Worm (Caenorhabditis elegans) whole organism, midembryonic: ENCODE measurements around the gene rol-8.

Source experiments
- T22C8.4 ChIP-seq: fragments of 200-800 bp; sonication (Bioruptor generic); IDR thresholded peaks from 2 replicates; pipeline ENCODE4 v1.3.6; 2022; ENCODE audit warnings: missing genetic modification characterization, missing compliant biosample characterization
- flt-1 ChIP-seq: fragments of 200-800 bp; sonication (Bioruptor generic); IDR thresholded peaks from 2 replicates; pipeline ENCODE4 v1.3.6; 2022; ENCODE audit warnings: missing genetic modification characterization, missing compliant biosample characterization
- klf-2 ChIP-seq: fragments of 200-800 bp; sonication (Bioruptor generic); conservative IDR thresholded peaks from 2 replicates; pipeline ENCODE4 v1.3.6; 2022; ENCODE audit warnings: missing genetic modification reagents, missing genetic modification characterization, missing compliant biosample characterization
- ztf-29 ChIP-seq: fragments of 200-800 bp; sonication (Bioruptor generic); IDR thresholded peaks from 2 replicates; pipeline ENCODE4 v1.3.6; 2022; ENCODE audit warnings: missing genetic modification reagents, missing genetic modification characterization, missing compliant biosample characterization

DNA sequence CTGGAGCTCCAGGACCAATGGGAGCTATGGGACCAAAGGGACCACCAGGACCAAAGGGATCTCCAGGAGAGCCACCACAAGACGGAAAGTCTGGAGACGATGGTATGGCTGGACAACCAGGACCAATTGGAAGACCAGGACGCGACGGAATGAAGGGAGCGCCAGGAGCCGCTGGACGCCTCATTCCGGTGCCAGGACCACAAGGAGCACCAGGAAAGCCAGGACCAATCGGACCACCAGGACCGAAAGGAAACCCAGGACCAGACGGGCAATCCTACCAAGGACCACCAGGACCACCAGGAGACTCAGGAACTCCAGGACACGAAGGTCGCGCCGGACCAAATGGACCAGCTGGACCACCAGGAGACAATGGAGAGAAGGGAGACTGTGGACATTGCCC lies 874 bp downstream of the rol-8 start:
- TF ChIP-seq ztf-29 (GFP tag; lab: Robert Waterston, UW) (no peak), T22C8.4 (GFP tag; lab: Robert Waterston, UW) (no peak), flt-1 (GFP tag; lab: Robert Waterston, UW) (no peak), klf-2 (GFP tag; lab: Robert Waterston, UW) (no peak)
